Fruit fly (Drosophila melanogaster) whole organism, adult: ENCODE measurements around the gene RpS4.

Experiments used
- CG11617 ChIP-seq: fragments of 200-800 bp; sonication (Bioruptor generic); optimal IDR thresholded peaks from 2 replicates; lab custom pipeline; 2017; ENCODE audit warnings: mild to moderate bottlenecking, missing biosample characterization, missing genetic modification reagents, missing genetic modification characterization
- CG12768 ChIP-seq: fragments of 200-800 bp; sonication (Bioruptor generic); optimal IDR thresholded peaks from 2 replicates; lab custom pipeline; 2017; ENCODE audit warnings: missing biosample characterization, missing genetic modification characterization, mild to moderate bottlenecking, moderate library complexity, missing genetic modification reagents
- CG1620 ChIP-seq: fragments of 200-800 bp; sonication (Bioruptor generic); optimal IDR thresholded peaks from 2 replicates; lab custom pipeline; 2016; ENCODE audit warnings: missing biosample characterization, missing genetic modification characterization
- CG7101 ChIP-seq: fragments of 200-800 bp; sonication (Bioruptor generic); optimal IDR thresholded peaks from 2 replicates; lab custom pipeline; 2018; ENCODE audit warnings: missing biosample characterization, mild to moderate bottlenecking, missing genetic modification characterization, moderate library complexity
- Clk ChIP-seq: fragments of 200-800 bp; sonication (Bioruptor generic); optimal IDR thresholded peaks from 2 replicates; lab custom pipeline; 2017; ENCODE audit warnings: missing biosample characterization, missing genetic modification characterization
- bab1 ChIP-seq: fragments of 200-800 bp; sonication (Bioruptor generic); optimal IDR thresholded peaks from 3 replicates; lab custom pipeline; 2019; ENCODE audit warnings: missing biosample characterization, mild to moderate bottlenecking, missing genetic modification characterization, moderate library complexity
- cic ChIP-seq: fragments of 200-800 bp; sonication (Bioruptor generic); optimal IDR thresholded peaks from 2 replicates; lab custom pipeline; 2017; ENCODE audit warnings: missing biosample characterization, mild to moderate bottlenecking, missing genetic modification characterization, moderate library complexity
- cnc ChIP-seq, 2 experiments: fragments of >200 bp; optimal IDR thresholded peaks; 2 replicates each; lab custom pipeline; 2017
- kay ChIP-seq: fragments of 200-800 bp; sonication (Bioruptor generic); peaks from one replicate; lab custom pipeline; 2016; ENCODE audit warnings: missing biosample characterization, missing genetic modification characterization, borderline replicate concordance
- ovo ChIP-seq: fragments of 200-800 bp; sonication (Bioruptor generic); optimal IDR thresholded peaks from 2 replicates; lab custom pipeline; 2016; ENCODE audit warnings: missing biosample characterization, missing genetic modification characterization
- tj ChIP-seq: fragments of 200-800 bp; sonication (Bioruptor generic); optimal IDR thresholded peaks from 3 replicates; lab custom pipeline; 2017; ENCODE audit warnings: missing biosample characterization, mild to moderate bottlenecking, missing genetic modification characterization, moderate library complexity
- toe ChIP-seq: fragments of 200-800 bp; sonication (Bioruptor generic); optimal IDR thresholded peaks from 2 replicates; lab custom pipeline; 2016; ENCODE audit warnings: missing biosample characterization, missing genetic modification characterization

- no peak for TF ChIP-seq ovo (GFP tag; lab: Kevin White, UChicago)
- no peak for TF ChIP-seq CG11617 (GFP tag; lab: Kevin White, UChicago)
- no peak for TF ChIP-seq tj (GFP tag; lab: Kevin White, UChicago)
- no peak for TF ChIP-seq kay (GFP tag; lab: Kevin White, UChicago)
- TF ChIP-seq CG7101: no peak
- no peak for TF ChIP-seq cic (GFP tag; lab: Kevin White, UChicago)
- TF ChIP-seq bab1 (GFP tag; lab: Kevin White, UChicago): no peak
- TF ChIP-seq CG12768 (GFP tag; lab: Kevin White, UChicago): no peak
- no peak for TF ChIP-seq toe
- TF ChIP-seq CG1620: no peak
- TF ChIP-seq Clk (GFP tag; lab: Kevin White, UChicago): no peak
- no peak for TF ChIP-seq cnc (optimal IDR thresholded peaks at IDR 0.05; lab: Kevin White, UChicago)
These were observed 14.7 kb upstream of the RpS4 start for dm6 chr3L:13026872-13027271.
